Worm (Caenorhabditis elegans) whole organism, L3 larva: ENCODE results near the gene F42A10.5.

Experiments
- aly-2 ChIP-seq: fragments of 150-350 bp; optimal IDR thresholded peaks from 2 replicates; lab custom pipeline; 2014; ENCODE audit warnings: missing biosample characterization, missing genetic modification characterization
- ama-1 ChIP-seq: fragments of 150-350 bp; optimal IDR thresholded peaks from 2 replicates; lab custom pipeline; 2018
- egl-27 ChIP-seq: sonication (generic microtip); optimal IDR thresholded peaks from 4 replicates; lab custom pipeline; 2017; ENCODE audit warnings: missing biosample characterization, missing genetic modification reagents, missing genetic modification characterization
- elt-3 ChIP-seq, 3 experiments: fragments of 150-350 bp in 1 of 3; sonication (generic microtip) in 2 of 3; optimal IDR thresholded peaks; 2 replicates in 2 of 3; 4 replicates in 1 of 3; lab custom pipeline; 2014 to 2017; ENCODE audit warnings: missing biosample characterization in 3 of 3, missing genetic modification characterization in 3 of 3
- fkh-10 ChIP-seq: sonication (generic microtip); optimal IDR thresholded peaks from 2 replicates; lab custom pipeline; 2017; ENCODE audit warnings: missing biosample characterization, missing genetic modification reagents, missing genetic modification characterization
- lin-39 ChIP-seq: fragments of 150-350 bp; optimal IDR thresholded peaks from 2 replicates; lab custom pipeline; 2018; ENCODE audit warnings: missing biosample characterization, missing genetic modification reagents, missing genetic modification characterization
- lsy-12 ChIP-seq: sonication (generic microtip); optimal IDR thresholded peaks from 2 replicates; lab custom pipeline; 2016; ENCODE audit warnings: mild to moderate bottlenecking, missing genetic modification characterization, missing compliant biosample characterization
- mdl-1 ChIP-seq: fragments of 150-350 bp; optimal IDR thresholded peaks from 2 replicates; lab custom pipeline; 2014; ENCODE audit warnings: missing biosample characterization, missing genetic modification characterization
- nhr-28 ChIP-seq: fragments of 150-350 bp; optimal IDR thresholded peaks from 2 replicates; lab custom pipeline; 2014; ENCODE audit warnings: missing biosample characterization, missing genetic modification characterization
- pha-4 ChIP-seq: fragments of 150-350 bp; optimal IDR thresholded peaks from 2 replicates; lab custom pipeline; 2014; ENCODE audit warnings: missing biosample characterization, missing genetic modification reagents, missing genetic modification characterization
- unc-62 ChIP-seq: fragments of 150-350 bp; sonication (generic microtip); optimal IDR thresholded peaks from 4 replicates; lab custom pipeline; 2014; ENCODE audit warnings: missing biosample characterization, missing genetic modification reagents, missing genetic modification characterization
- zag-1 ChIP-seq: fragments of 150-350 bp; optimal IDR thresholded peaks from 2 replicates; lab custom pipeline; 2014; ENCODE audit warnings: missing biosample characterization, missing genetic modification characterization
- ztf-11 ChIP-seq: fragments of 150-350 bp; optimal IDR thresholded peaks from 2 replicates; lab custom pipeline; 2014; ENCODE audit warnings: missing biosample characterization, missing genetic modification characterization
- ztf-4 ChIP-seq: fragments of 150-350 bp; optimal IDR thresholded peaks from 2 replicates; lab custom pipeline; 2014; ENCODE audit warnings: missing biosample characterization, missing genetic modification characterization

ce11 chrIII:6155787-6156186 is 17.5 kb downstream of the F42A10.5 start:
- no peak for TF ChIP-seq aly-2 (tag; lab: Kevin White, UChicago)
- no peak for TF ChIP-seq ztf-4 (tag; lab: Kevin White, UChicago)
- TF ChIP-seq fkh-10 (GFP tag; lab: Kevin White, UChicago), result no peak
- no peak for TF ChIP-seq ztf-11 (tag; lab: Kevin White, UChicago)
- TF ChIP-seq lin-39 (tag; lab: Kevin White, UChicago), result no peak
- TF ChIP-seq elt-3 (tag; optimal IDR thresholded peaks at IDR 0.05; lab: Kevin White, UChicago), result no peak
- TF ChIP-seq egl-27 (tag; lab: Kevin White, UChicago), result no peak
- no peak for TF ChIP-seq pha-4 (tag; lab: Kevin White, UChicago)
- no peak for TF ChIP-seq zag-1
- no peak for TF ChIP-seq lsy-12
- TF ChIP-seq nhr-28, result no peak
- no peak for TF ChIP-seq unc-62 (GFP tag; lab: Kevin White, UChicago)
- no peak for TF ChIP-seq mdl-1 (tag; lab: Kevin White, UChicago)
- TF ChIP-seq ama-1, result no peak
